Fruit fly (Drosophila melanogaster): Measurements from ENCODE around the gene CG17778.

DNA sequence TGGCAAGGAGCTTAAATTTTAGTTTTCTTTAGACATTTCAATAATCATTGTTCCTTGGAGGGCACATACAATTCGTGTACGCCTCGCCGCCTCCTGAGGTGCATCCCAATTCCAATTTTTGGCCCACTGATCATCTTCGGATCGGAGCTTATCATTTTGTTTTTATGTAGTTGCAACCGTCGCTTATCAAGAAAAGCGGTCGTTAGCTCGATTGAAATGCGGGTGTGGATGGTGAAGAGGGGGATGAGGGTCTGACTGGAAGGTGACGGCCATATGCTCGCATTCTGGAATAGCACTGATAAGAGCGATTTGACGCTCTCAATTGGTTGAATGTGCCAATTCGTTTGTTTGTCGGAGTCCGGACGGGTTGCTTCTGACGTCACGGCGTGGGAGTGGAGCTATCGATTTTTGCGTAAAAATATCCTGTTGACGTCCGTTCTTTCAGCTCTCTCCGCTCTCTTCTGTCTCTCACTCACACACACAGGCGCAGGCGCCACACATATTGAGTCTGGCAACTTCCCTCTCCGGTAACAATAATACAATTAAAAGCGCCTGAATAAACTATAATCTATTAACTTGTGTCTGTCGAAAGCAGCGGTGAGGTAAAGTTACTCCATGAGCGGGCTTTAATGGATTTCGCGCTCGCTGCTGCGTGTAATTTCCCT is 4.6 kb downstream of the CG17778 start:
- TF ChIP-seq CTCF (optimal IDR thresholded peaks at IDR 0.05) (no peak), CG8478 (optimal IDR thresholded peaks at IDR 0.05) (no peak)
